Fruit fly (Drosophila melanogaster) whole organism, embryonic: ENCODE data around the gene mei-P26.
A peak's percentile ranks its signal among the peaks of the same experiment; 100 is the strongest.

Source experiments
- Atf3 ChIP-seq: fragments of 200-800 bp; sonication (Bioruptor generic); optimal IDR thresholded peaks from 3 replicates; lab custom pipeline; 2016; ENCODE audit warnings: missing biosample characterization, missing genetic modification characterization
- BtbVII ChIP-seq: fragments of 200-800 bp; sonication (Bioruptor generic); optimal IDR thresholded peaks from 3 replicates; lab custom pipeline; 2017; ENCODE audit warnings: missing biosample characterization, mild to moderate bottlenecking, missing genetic modification characterization
- CG10147 ChIP-seq: fragments of 200-800 bp; sonication (Bioruptor generic); optimal IDR thresholded peaks from 2 replicates; lab custom pipeline; 2019; ENCODE audit warnings: missing biosample characterization, mild to moderate bottlenecking, missing genetic modification characterization, moderate library complexity
- CG10462 ChIP-seq: fragments of 200-800 bp; sonication (Bioruptor generic); optimal IDR thresholded peaks from 2 replicates; lab custom pipeline; 2016; ENCODE audit warnings: missing biosample characterization, missing genetic modification characterization
- CG10979 ChIP-seq: fragments of 200-800 bp; sonication (Bioruptor generic); optimal IDR thresholded peaks from 2 replicates; lab custom pipeline; 2018; ENCODE audit warnings: missing biosample characterization, mild to moderate bottlenecking, missing genetic modification characterization, moderate library complexity
- CG1233 ChIP-seq: fragments of 200-800 bp; sonication (Bioruptor generic); optimal IDR thresholded peaks from 4 replicates; lab custom pipeline; 2018; ENCODE audit warnings: missing biosample characterization, mild to moderate bottlenecking, missing genetic modification characterization
- CG12769 ChIP-seq: fragments of 200-800 bp; sonication (Bioruptor generic); optimal IDR thresholded peaks from 2 replicates; lab custom pipeline; 2019; ENCODE audit warnings: missing biosample characterization, mild to moderate bottlenecking, missing genetic modification characterization, moderate library complexity
- CG13624 ChIP-seq: fragments of 200-800 bp; sonication (Bioruptor generic); optimal IDR thresholded peaks from 2 replicates; lab custom pipeline; 2016; ENCODE audit warnings: missing biosample characterization, missing genetic modification characterization
- CG15269 ChIP-seq: fragments of 200-800 bp; sonication (Bioruptor generic); optimal IDR thresholded peaks from 2 replicates; lab custom pipeline; 2018; ENCODE audit warnings: missing biosample characterization, mild to moderate bottlenecking, missing genetic modification characterization, moderate library complexity
- CG1529 ChIP-seq: fragments of 200-800 bp; sonication (Bioruptor generic); optimal IDR thresholded peaks from 3 replicates; lab custom pipeline; 2018; ENCODE audit warnings: missing biosample characterization, missing genetic modification characterization
- CG17612 ChIP-seq: fragments of 200-800 bp; sonication (Bioruptor generic); IDR thresholded peaks from 2 replicates; pipeline ENCODE4 v1.3.6; 2022; ENCODE audit warnings: missing biosample characterization, missing genetic modification characterization
- CG2120 ChIP-seq: fragments of 200-800 bp; sonication (Bioruptor generic); optimal IDR thresholded peaks from 3 replicates; lab custom pipeline; 2016; ENCODE audit warnings: missing biosample characterization, missing genetic modification characterization
- CG2712 ChIP-seq: fragments of 200-800 bp; optimal IDR thresholded peaks from 3 replicates; lab custom pipeline; 2019; ENCODE audit warnings: missing biosample characterization, mild to moderate bottlenecking, missing genetic modification characterization, moderate library complexity
- CG2875 ChIP-seq: fragments of 200-800 bp; sonication (Bioruptor generic); optimal IDR thresholded peaks from 2 replicates; lab custom pipeline; 2017; ENCODE audit warnings: missing biosample characterization, mild to moderate bottlenecking, missing genetic modification characterization, missing genetic modification reagents
- CG31365 ChIP-seq: fragments of 200-800 bp; sonication (Bioruptor generic); optimal IDR thresholded peaks from 2 replicates; lab custom pipeline; 2018; ENCODE audit warnings: missing biosample characterization, mild to moderate bottlenecking, missing genetic modification characterization
- CG3726 ChIP-seq: fragments of 200-800 bp; sonication (Bioruptor generic); IDR thresholded peaks from 3 replicates; pipeline ENCODE4, ENCODE4 v1.3.6; 2022; ENCODE audit warnings: missing biosample characterization, missing genetic modification characterization
- CG4360 ChIP-seq: fragments of 200-800 bp; sonication (Bioruptor generic); IDR thresholded peaks from 2 replicates; pipeline ENCODE4 v1.3.6; 2022; ENCODE audit warnings: missing biosample characterization, missing genetic modification characterization
- CG4854 ChIP-seq: fragments of 200-800 bp; sonication (Bioruptor generic); optimal IDR thresholded peaks from 2 replicates; lab custom pipeline; 2016; ENCODE audit warnings: missing biosample characterization, missing genetic modification characterization, inconsistent platforms
- CG7987 ChIP-seq: fragments of 200-800 bp; sonication (Bioruptor generic); optimal IDR thresholded peaks from 2 replicates; lab custom pipeline; 2018; ENCODE audit warnings: missing biosample characterization, mild to moderate bottlenecking, missing genetic modification characterization, moderate library complexity
- CG8765 ChIP-seq: fragments of 200-800 bp; sonication (Bioruptor generic); IDR thresholded peaks from 2 replicates; pipeline ENCODE4 v1.3.6; 2022; ENCODE audit warnings: missing biosample characterization, missing genetic modification characterization
- CG8944 ChIP-seq: fragments of 200-800 bp; sonication (Bioruptor generic); optimal IDR thresholded peaks from 3 replicates; lab custom pipeline; 2016; ENCODE audit warnings: missing biosample characterization, missing genetic modification characterization
- CG9215 ChIP-seq: fragments of 200-800 bp; sonication (Bioruptor generic); IDR thresholded peaks from 2 replicates; pipeline ENCODE4 v1.3.6; 2022; ENCODE audit warnings: missing biosample characterization, missing genetic modification characterization
- Ets65A ChIP-seq: fragments of 200-800 bp; sonication (Bioruptor generic); peaks from one replicate; lab custom pipeline; 2016; ENCODE audit warnings: missing biosample characterization, missing genetic modification characterization
- H2.0 ChIP-seq: fragments of 200-800 bp; sonication (Bioruptor generic); IDR thresholded peaks from 2 replicates; pipeline ENCODE4 v1.3.6; 2022; ENCODE audit warnings: missing biosample characterization, missing genetic modification characterization
- HLH3B ChIP-seq: fragments of 200-800 bp; sonication (Bioruptor generic); IDR thresholded peaks from 2 replicates; pipeline ENCODE4 v1.3.6; 2022; ENCODE audit warnings: missing biosample characterization, missing genetic modification characterization
- HLH54F ChIP-seq: fragments of 200-800 bp; sonication (Bioruptor generic); optimal IDR thresholded peaks from 3 replicates; lab custom pipeline; 2016; ENCODE audit warnings: missing biosample characterization, missing genetic modification characterization
- Neu2 ChIP-seq: fragments of 200-800 bp; sonication (Bioruptor generic); optimal IDR thresholded peaks from 3 replicates; lab custom pipeline; 2016; ENCODE audit warnings: missing biosample characterization, missing genetic modification characterization, borderline replicate concordance
- Oli ChIP-seq: fragments of 200-800 bp; sonication (Bioruptor generic); optimal IDR thresholded peaks from 2 replicates; lab custom pipeline; 2018; ENCODE audit warnings: missing biosample characterization, mild to moderate bottlenecking, missing genetic modification characterization, moderate library complexity
- Ptx1 ChIP-seq: fragments of 200-800 bp; sonication (Bioruptor generic); IDR thresholded peaks from 2 replicates; pipeline ENCODE4 v1.3.6; 2022; ENCODE audit warnings: missing biosample characterization, missing genetic modification characterization
- Usf ChIP-seq: fragments of 200-800 bp; sonication (Bioruptor generic); optimal IDR thresholded peaks from 2 replicates; lab custom pipeline; 2017; ENCODE audit warnings: missing genotype, missing biosample characterization, missing genetic modification characterization
- caup ChIP-seq: fragments of 200-800 bp; sonication (Bioruptor generic); optimal IDR thresholded peaks from 3 replicates; lab custom pipeline; 2017; ENCODE audit warnings: missing biosample characterization, mild to moderate bottlenecking, missing genetic modification characterization, moderate library complexity; ENCODE audit not compliant: severe bottlenecking
- crp ChIP-seq, 2 experiments: fragments of 200-800 bp; sonication (Bioruptor generic); optimal IDR thresholded peaks; 2 replicates in 1 of 2; 3 replicates in 1 of 2; lab custom pipeline; 2017; ENCODE audit warnings: missing biosample characterization in 2 of 2, missing genetic modification characterization in 2 of 2, mild to moderate bottlenecking in 1 of 2, moderate library complexity in 1 of 2
- fd96Cb ChIP-seq: fragments of 200-800 bp; sonication (Bioruptor generic); optimal IDR thresholded peaks from 2 replicates; lab custom pipeline; 2018; ENCODE audit warnings: missing biosample characterization, mild to moderate bottlenecking, missing genetic modification characterization, moderate library complexity
- hkb ChIP-seq, 2 experiments: fragments of 200-800 bp in 1 of 2; fragments of >200 bp in 1 of 2; sonication (Bioruptor generic) in 1 of 2; IDR thresholded peaks in 1 of 2; optimal IDR thresholded peaks in 1 of 2; 2 replicates each; pipeline versions ENCODE4 v1.3.6 to Lab custom; 2017 to 2022; ENCODE audit warnings: missing biosample characterization in 1 of 2, missing genetic modification characterization in 1 of 2
- hth ChIP-seq: fragments of >200 bp; optimal IDR thresholded peaks from 2 replicates; lab custom pipeline; 2017; ENCODE audit warnings: inconsistent platforms
- kah ChIP-seq: fragments of 200-800 bp; sonication (Bioruptor generic); optimal IDR thresholded peaks from 2 replicates; lab custom pipeline; 2018; ENCODE audit warnings: missing biosample characterization, mild to moderate bottlenecking, missing genetic modification characterization
- knrl ChIP-seq: fragments of 200-800 bp; sonication (Bioruptor generic); IDR thresholded peaks from 3 replicates; pipeline ENCODE4 v1.3.6; 2022; ENCODE audit warnings: missing biosample characterization, missing genetic modification characterization; ENCODE audit not compliant: partially characterized antibody
- lbe ChIP-seq: fragments of 200-800 bp; sonication (Bioruptor generic); optimal IDR thresholded peaks from 2 replicates; lab custom pipeline; 2016; ENCODE audit warnings: missing biosample characterization, mild to moderate bottlenecking, missing genetic modification characterization
- nom ChIP-seq: fragments of 200-800 bp; sonication (Bioruptor generic); optimal IDR thresholded peaks from 2 replicates; lab custom pipeline; 2017; ENCODE audit warnings: missing biosample characterization, missing genetic modification characterization, mild to moderate bottlenecking, moderate library complexity, missing genetic modification reagents
- pb ChIP-seq: fragments of 200-800 bp; sonication (Bioruptor generic); optimal IDR thresholded peaks from 3 replicates; lab custom pipeline; 2016; ENCODE audit warnings: missing biosample characterization, missing genetic modification characterization
- pfk ChIP-seq: fragments of 200-800 bp; sonication (Bioruptor generic); optimal IDR thresholded peaks from 2 replicates; lab custom pipeline; 2018; ENCODE audit warnings: missing biosample characterization, mild to moderate bottlenecking, missing genetic modification characterization, moderate library complexity
- prd ChIP-seq, 3 experiments: fragments of >200 bp in 2 of 3; fragments of 200-800 bp in 1 of 3; sonication (Bioruptor generic) in 1 of 3; optimal IDR thresholded peaks in 2 of 3; IDR thresholded peaks in 1 of 3; 2 replicates in 2 of 3; 3 replicates in 1 of 3; pipeline versions ENCODE4 v1.3.6 to Lab custom; 2017 to 2022; ENCODE audit warnings: missing biosample characterization in 1 of 3, missing genetic modification characterization in 1 of 3
- pzg ChIP-seq: fragments of 200-800 bp; sonication (Bioruptor generic); optimal IDR thresholded peaks from 3 replicates; lab custom pipeline; 2018; ENCODE audit warnings: missing biosample characterization, mild to moderate bottlenecking, missing genetic modification characterization, moderate library complexity
- rib ChIP-seq: fragments of 200-800 bp; sonication (Bioruptor generic); IDR thresholded peaks from 2 replicates; pipeline ENCODE4 v1.3.6; 2022; ENCODE audit warnings: missing biosample characterization, missing genetic modification characterization
- sima ChIP-seq: fragments of 200-800 bp; sonication (Bioruptor generic); optimal IDR thresholded peaks from 2 replicates; lab custom pipeline; 2016; ENCODE audit warnings: missing biosample characterization, missing genetic modification characterization
- tio ChIP-seq: fragments of 200-800 bp; sonication (Bioruptor generic); optimal IDR thresholded peaks from 2 replicates; lab custom pipeline; 2017; ENCODE audit warnings: missing biosample characterization, missing genetic modification characterization, inconsistent platforms
- zen ChIP-seq: fragments of 200-800 bp; sonication (Bioruptor generic); optimal IDR thresholded peaks from 3 replicates; lab custom pipeline; 2018; ENCODE audit warnings: missing biosample characterization, mild to moderate bottlenecking, missing genetic modification characterization, moderate library complexity

mei-P26 gene

DNA sequence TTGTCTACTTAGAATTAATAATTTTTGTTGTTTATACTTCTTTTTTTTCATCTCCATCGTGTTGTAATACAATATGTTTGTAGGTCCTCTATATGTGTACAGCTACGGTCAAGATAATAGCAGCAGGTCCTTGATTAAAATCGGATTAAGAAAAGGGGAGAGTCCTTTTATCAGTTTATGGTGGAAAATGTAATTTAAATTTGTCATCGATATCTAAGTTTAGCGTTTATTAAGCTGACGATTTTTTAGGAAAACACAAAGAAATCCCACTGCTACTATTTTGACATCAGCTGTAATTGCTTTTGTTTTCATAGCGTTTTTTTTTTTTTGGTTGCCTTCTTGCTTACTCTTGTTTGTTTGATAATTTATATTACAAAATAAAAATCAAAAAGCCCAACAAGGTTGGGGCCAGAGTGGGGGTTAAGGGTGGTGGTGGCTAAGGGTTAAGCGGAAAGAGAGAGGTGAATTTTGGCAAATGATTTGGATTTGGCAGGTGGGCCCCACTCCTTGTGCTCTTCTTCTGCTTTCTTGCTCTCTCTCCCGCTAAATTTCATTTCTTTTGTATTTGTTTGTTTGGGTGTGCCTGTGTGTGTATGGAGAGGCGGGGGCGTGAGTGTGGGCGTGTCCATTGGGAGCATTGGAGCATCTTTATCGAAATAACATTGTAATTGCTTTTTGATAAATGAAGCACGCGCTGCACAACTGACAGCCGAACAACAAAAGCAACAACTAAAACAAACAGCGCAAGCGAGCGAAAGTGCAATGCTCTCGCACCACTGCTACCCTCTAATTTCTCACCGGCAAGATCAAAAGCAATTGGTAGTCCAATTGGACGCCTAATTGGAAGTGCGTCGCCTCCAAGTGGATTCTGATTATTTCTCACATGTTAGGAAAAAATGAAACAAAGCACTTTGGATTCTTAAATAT, 42.0 kb upstream of the mei-P26 start (continued):
- no peak for TF ChIP-seq CG2875 (GFP tag; lab: Kevin White, UChicago)
- no peak for TF ChIP-seq caup (GFP tag; lab: Kevin White, UChicago)
- peak; percentile 58 for TF ChIP-seq CG15269 (tag; lab: Kevin White, UChicago)
- TF ChIP-seq CG10462 (GFP tag; lab: Kevin White, UChicago), result no peak
- no peak for TF ChIP-seq CG9215 (GFP tag; lab: Robert Waterston, UW)
- TF ChIP-seq Atf3 (GFP tag; lab: Kevin White, UChicago), result no peak
- TF ChIP-seq CG12769 (tag; lab: Kevin White, UChicago), result no peak
- no peak for TF ChIP-seq pfk
- TF ChIP-seq fd96Cb, result peak; percentile 49
- TF ChIP-seq HLH3B (GFP tag; lab: Robert Waterston, UW), result peak; percentile 20; the same call in 1 of the 2 replicates
- no peak for TF ChIP-seq crp (GFP tag; optimal IDR thresholded peaks at IDR 0.05; lab: Kevin White, UChicago)
- peak; percentile 12 for TF ChIP-seq CG4854 (GFP tag; lab: Kevin White, UChicago)
- peak; percentile 36 for TF ChIP-seq CG1233
- no peak for TF ChIP-seq rib (GFP tag; lab: Robert Waterston, UW)
- no peak for TF ChIP-seq CG17612
- peak; percentile 53 for TF ChIP-seq Oli
- TF ChIP-seq hth (lab: Kevin White, UChicago), result no peak
- TF ChIP-seq CG2120 (GFP tag; lab: Kevin White, UChicago), result peak; percentile 68
- TF ChIP-seq CG31365 (tag; lab: Kevin White, UChicago), result no peak
- no peak for TF ChIP-seq CG3726
- TF ChIP-seq tio (GFP tag; lab: Kevin White, UChicago), result peak; percentile 28
- TF ChIP-seq Usf (GFP tag; lab: Kevin White, UChicago), result no peak
- peak; percentile 15 for TF ChIP-seq CG10147 (GFP tag; lab: Kevin White, UChicago)
- TF ChIP-seq Ptx1 (GFP tag; lab: Robert Waterston, UW), result peak; percentile 46; the same call in 1 of the 2 replicates
- no peak for TF ChIP-seq CG8765
- TF ChIP-seq HLH54F, result no peak
- 0 out of 2 replicates have a peak, but pooled peaks have one; percentile 33 for TF ChIP-seq H2.0
- TF ChIP-seq CG13624, result peak; percentile 14
- TF ChIP-seq sima (GFP tag; lab: Kevin White, UChicago), result no peak
- TF ChIP-seq prd (optimal IDR thresholded peaks at IDR 0.05; lab: Kevin White, UChicago), result no peak
- TF ChIP-seq prd (GFP tag; IDR thresholded peaks at IDR 0.05; lab: Robert Waterston, UW), result 0 out of 3 replicates have a peak, but pooled peaks have one; percentile 43
- TF ChIP-seq CG1529 (GFP tag; lab: Kevin White, UChicago), result no peak
- TF ChIP-seq Neu2, result no peak
- TF ChIP-seq pb (GFP tag; lab: Kevin White, UChicago), result no peak
- TF ChIP-seq zen (tag; lab: Kevin White, UChicago), result peak; percentile 8
- no peak for TF ChIP-seq kah (GFP tag; lab: Kevin White, UChicago)
- no peak for TF ChIP-seq hkb (optimal IDR thresholded peaks at IDR 0.05; lab: Kevin White, UChicago)
- peak; percentile 39; the same call in 1 of the 2 replicates for TF ChIP-seq hkb (GFP tag; IDR thresholded peaks at IDR 0.05; lab: Robert Waterston, UW)
- TF ChIP-seq CG2712, result peak; percentile 55
- peak; percentile 55 for TF ChIP-seq CG10979 (tag; lab: Kevin White, UChicago)
- no peak for TF ChIP-seq CG8944 (GFP tag; lab: Kevin White, UChicago)
- TF ChIP-seq Ets65A, result peak; percentile 77
- TF ChIP-seq CG4360 (GFP tag; lab: Robert Waterston, UW), result no peak
- TF ChIP-seq nom (GFP tag; lab: Kevin White, UChicago), result no peak
- no peak for TF ChIP-seq CG7987
- peak; percentile 45 for TF ChIP-seq BtbVII (GFP tag; lab: Kevin White, UChicago)
- TF ChIP-seq lbe, result no peak
- TF ChIP-seq pzg (GFP tag; lab: Kevin White, UChicago), result no peak
- TF ChIP-seq knrl, result no peak
